Worm (Caenorhabditis elegans): ENCODE measurements around the gene idpb-2.
"Not testable (repeated sequence)": the region's sequence is repeated elsewhere in the genome, so short reads cannot be mapped to it uniquely, and the experiment has no call there.

The idpb-2 gene

ce11 chrII:5069525-5069924 lies at the start of gene idpb-2:
TSS of gene idpb-2 (minus strand) at chrII:5069625.
- TF ChIP-seq fkh-8 (tag; optimal IDR thresholded peaks at IDR 0.05): no peak
- no peak for TF ChIP-seq efl-1 (optimal IDR thresholded peaks at IDR 0.05)
- TF ChIP-seq efl-1 (GFP tag; optimal IDR thresholded peaks at IDR 0.05 in 1 of 2): no peak
- no peak for TF ChIP-seq sox-4 (tag; optimal IDR thresholded peaks at IDR 0.05)
- no peak for TF ChIP-seq jun-1 (tag; optimal IDR thresholded peaks at IDR 0.05)
- no peak for TF ChIP-seq ceh-8 (GFP tag; optimal IDR thresholded peaks at IDR 0.05)
- no peak for TF ChIP-seq fos-1 (tag; optimal IDR thresholded peaks at IDR 0.05)
- no peak for TF ChIP-seq grh-1 (GFP tag; IDR thresholded peaks at IDR 0.05)
- TF ChIP-seq irx-1 (tag; optimal IDR thresholded peaks at IDR 0.05): no peak
- no peak for TF ChIP-seq aly-2 (tag; optimal IDR thresholded peaks at IDR 0.05)
- no peak for TF ChIP-seq dpl-1 (GFP tag; optimal IDR thresholded peaks at IDR 0.05)
- no peak for TF ChIP-seq lir-3 (tag; optimal IDR thresholded peaks at IDR 0.05; ENCODE audit: poor library complexity)
- TF ChIP-seq nhr-28 (tag; optimal IDR thresholded peaks at IDR 0.05): no peak
- no peak for TF ChIP-seq ztf-4 (tag; optimal IDR thresholded peaks at IDR 0.05)

DNA sequence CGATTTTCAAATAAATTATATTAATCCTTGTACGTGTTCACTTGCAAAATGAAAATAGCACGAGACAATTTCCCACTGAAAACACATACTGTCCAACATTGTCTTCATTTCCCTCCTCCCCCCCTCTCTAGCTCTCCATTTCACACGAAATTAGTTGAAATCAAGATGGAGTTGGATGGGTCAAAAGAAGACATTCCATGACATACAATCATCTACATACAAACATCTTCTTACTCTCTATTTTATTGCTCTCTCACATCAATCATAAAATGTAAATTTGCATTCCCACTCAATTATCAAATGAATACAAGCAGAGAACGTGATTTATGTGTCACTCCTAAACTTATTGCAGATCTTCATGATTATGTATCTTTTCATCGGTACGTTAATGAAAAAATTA lies 46.3 kb upstream of the idpb-2 start, which contains the start of gene srsy-1:
Gene srsy-1 (plus strand): TSS at position 301 of the 400 bp plus-strand sequence.
- no peak for TF ChIP-seq ceh-63 (GFP tag; optimal IDR thresholded peaks at IDR 0.05)
- TF ChIP-seq ztf-4 (tag; optimal IDR thresholded peaks at IDR 0.05): no peak
- no peak for TF ChIP-seq lsy-2 (tag; optimal IDR thresholded peaks at IDR 0.05)
- TF ChIP-seq fkh-10 (GFP tag; optimal IDR thresholded peaks at IDR 0.05): no peak
- no peak for TF ChIP-seq elt-3 (tag; optimal IDR thresholded peaks at IDR 0.05)
- TF ChIP-seq nhr-11 (tag; optimal IDR thresholded peaks at IDR 0.05): no peak
- TF ChIP-seq efl-3 (GFP tag; optimal IDR thresholded peaks at IDR 0.05): no peak
- no peak for TF ChIP-seq jun-1 (tag; optimal IDR thresholded peaks at IDR 0.05)
- TF ChIP-seq lin-14 (GFP tag; optimal IDR thresholded peaks at IDR 0.05): no peak
- no peak for TF ChIP-seq zip-4 (GFP tag; optimal IDR thresholded peaks at IDR 0.05)
- no peak for TF ChIP-seq nhr-71 (tag; optimal IDR thresholded peaks at IDR 0.05)
- TF ChIP-seq lin-39 (tag; optimal IDR thresholded peaks at IDR 0.05): no peak
- no peak for TF ChIP-seq dsc-1 (tag; optimal IDR thresholded peaks at IDR 0.05)
- no peak for TF ChIP-seq ztf-11 (tag; optimal IDR thresholded peaks at IDR 0.05)
- TF ChIP-seq unc-30 (tag; optimal IDR thresholded peaks at IDR 0.05): no peak
- no peak for TF ChIP-seq lin-15B (tag; optimal IDR thresholded peaks at IDR 0.05)

DNA sequence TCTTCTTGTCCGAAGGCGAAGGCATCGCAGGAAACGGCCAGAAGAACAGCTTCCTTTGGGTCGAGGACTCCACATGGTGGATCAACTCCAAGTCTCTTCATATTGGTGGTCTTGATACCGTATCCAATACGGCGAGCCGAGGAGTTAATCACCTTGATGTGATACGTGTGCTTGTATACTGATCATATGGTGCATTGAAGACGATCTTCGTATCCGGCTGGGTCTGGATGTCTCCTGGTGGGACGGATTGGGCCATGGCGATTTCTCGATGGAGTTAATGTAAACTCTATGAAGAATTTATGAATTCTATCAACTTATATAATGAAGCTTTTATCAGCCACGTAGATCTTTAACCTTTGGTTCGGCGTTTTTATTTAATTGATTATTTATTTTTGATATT lies 45.8 kb upstream of the idpb-2 start, which contains the start of gene msp-74:
Gene msp-74 (minus strand): TSS at position 101 of the 400 bp plus-strand sequence.
- not testable (repeated sequence) for TF ChIP-seq rnt-1, pax-3, irx-1 (tag; optimal IDR thresholded peaks at IDR 0.05)

- TF ChIP-seq tlp-1 (tag; optimal IDR thresholded peaks at IDR 0.05) (no peak), ceh-8 (GFP tag; optimal IDR thresholded peaks at IDR 0.05) (no peak), xbp-1 (tag; optimal IDR thresholded peaks at IDR 0.05) (no peak), lsy-2 (tag; optimal IDR thresholded peaks at IDR 0.05) (no peak), nhr-19 (GFP tag; conservative IDR thresholded peaks at IDR 0.05) (no peak), nhr-77 (tag; optimal IDR thresholded peaks at IDR 0.05) (no peak), sox-4 (tag; optimal IDR thresholded peaks at IDR 0.05) (no peak), efl-3 (GFP tag; optimal IDR thresholded peaks at IDR 0.05) (no peak)
These were observed 42.7 kb upstream of the idpb-2 start, which contains the start of gene F09C12.8 for ce11 chrII:5112082-5112481. TSS of gene F09C12.8 (plus strand) at chrII:5112382.

ce11 chrII:5109693-5110092 lies 40.3 kb upstream of the idpb-2 start, which contains the start of gene F09C12.2:
TSS of gene F09C12.2 (plus strand) at chrII:5110012.
- TF ChIP-seq elt-2 (tag; optimal IDR thresholded peaks at IDR 0.05) (peak; percentile 82), efl-1 (optimal IDR thresholded peaks at IDR 0.05) (no peak), efl-1 (GFP tag; optimal IDR thresholded peaks at IDR 0.05 in 1 of 2) (peak in 1 of 2 experiments; percentile 72), aly-2 (tag; optimal IDR thresholded peaks at IDR 0.05) (no peak)

Measured in whole organism, L1 larva.